Worm (Caenorhabditis elegans) whole organism, late embryonic: Measurements from ENCODE around the gene mtre-1.

Experiments used
- ceh-45 ChIP-seq: fragments of 200-800 bp; sonication (Bioruptor generic); IDR thresholded peaks from 2 replicates; pipeline ENCODE4 v1.3.6; 2022; ENCODE audit warnings: missing genetic modification reagents, missing genetic modification characterization, missing compliant biosample characterization
- elt-2 ChIP-seq: sonication (generic microtip); optimal IDR thresholded peaks from 2 replicates; lab custom pipeline; 2016; ENCODE audit warnings: missing genetic modification reagents, missing genetic modification characterization, missing compliant biosample characterization
- nfya-1 ChIP-seq: sonication (generic microtip); optimal IDR thresholded peaks from 2 replicates; lab custom pipeline; 2017; ENCODE audit warnings: missing genetic modification characterization, mild to moderate bottlenecking, missing compliant biosample characterization, antibody characterized with exemption, moderate library complexity
- pha-2 ChIP-seq: sonication (generic microtip); optimal IDR thresholded peaks from 2 replicates; lab custom pipeline; 2017; ENCODE audit warnings: mild to moderate bottlenecking, missing genetic modification characterization, missing compliant biosample characterization
- pha-4 ChIP-seq: fragments of 150-350 bp; optimal IDR thresholded peaks from 2 replicates; lab custom pipeline; 2018; ENCODE audit warnings: missing biosample characterization, missing genetic modification reagents, missing genetic modification characterization
- zip-5 ChIP-seq: sonication (generic microtip); optimal IDR thresholded peaks from 2 replicates; lab custom pipeline; 2016; ENCODE audit warnings: missing genetic modification characterization, missing compliant biosample characterization

DNA sequence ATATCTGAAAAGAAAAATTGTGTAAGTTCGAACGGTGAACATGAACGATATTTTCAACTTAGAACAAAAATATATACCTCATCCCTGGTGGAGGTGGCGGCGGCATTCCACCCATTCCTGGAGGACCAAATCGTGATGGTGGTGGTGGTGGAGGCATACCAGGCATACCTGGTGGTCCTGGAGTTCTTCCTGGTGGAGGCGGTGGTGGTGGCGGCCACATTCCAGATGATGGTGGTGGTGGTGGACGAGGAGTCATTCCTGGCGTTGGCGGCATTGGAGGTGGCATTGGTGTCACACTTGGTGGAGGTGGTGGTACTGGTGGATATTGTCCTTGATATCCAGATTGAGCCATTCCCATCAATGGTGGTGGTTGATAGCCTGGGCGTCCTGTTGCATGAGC lies 15.8 kb downstream of the mtre-1 start:
- TF ChIP-seq nfya-1 (tag; lab: Kevin White, UChicago), result no peak
- TF ChIP-seq pha-4 (tag; lab: Kevin White, UChicago), result no peak
- TF ChIP-seq pha-2 (tag; lab: Kevin White, UChicago), result no peak
- TF ChIP-seq ceh-45 (GFP tag; lab: Robert Waterston, UW), result no peak
- TF ChIP-seq zip-5 (tag; lab: Kevin White, UChicago), result no peak
- no peak for TF ChIP-seq elt-2
